Comparison of ENCODE assay signal across 6 fruit fly cellular contexts in genomic region chrX:7703001-7703864, dm6.
TF ChIP-seq lines count a peak whose summit lies in the region.
"Not testable (repeated sequence)": the region's sequence is repeated elsewhere in the genome, so short reads cannot be mapped to it uniquely, and the experiment has no call there.

No protein-coding gene starts in this region.

- TF ChIP-seq CTCF in whole organism, embryonic (GFP tag; optimal IDR thresholded peaks at IDR 0.05; lab: Kevin White, UChicago) = not testable (repeated sequence)

TF ChIP-seq in whole organism, 6 proteins besides CTCF, POLR2A, EP300 and RAD21:
- peak; percentile 77 for TF ChIP-seq pan (optimal IDR thresholded peaks at IDR 0.05; lab: Kevin White, UChicago)
TF ChIP-seq in whole organism: peak in this region for 1; not testable (repeated sequence) for 5.

TF ChIP-seq in whole organism, adult, 20 proteins besides CTCF, POLR2A, EP300 and RAD21:
- TF ChIP-seq CG11617 (GFP tag; optimal IDR thresholded peaks at IDR 0.05; lab: Kevin White, UChicago) = peak; percentile 79
- peak; percentile 96 for TF ChIP-seq bab1 (GFP tag; optimal IDR thresholded peaks at IDR 0.05; lab: Kevin White, UChicago)
- TF ChIP-seq pad (GFP tag; optimal IDR thresholded peaks at IDR 0.05; lab: Kevin White, UChicago) = peak; percentile 75
- peak; percentile 70 for TF ChIP-seq cic (GFP tag; optimal IDR thresholded peaks at IDR 0.05; lab: Kevin White, UChicago)
- peak; percentile 82 for TF ChIP-seq Mnt (GFP tag; optimal IDR thresholded peaks at IDR 0.05; lab: Kevin White, UChicago)
- TF ChIP-seq Hr96 (GFP tag; optimal IDR thresholded peaks at IDR 0.05; lab: Kevin White, UChicago) = peak; percentile 74
- peak; percentile 57 for TF ChIP-seq Crg-1 (GFP tag; optimal IDR thresholded peaks at IDR 0.05; lab: Kevin White, UChicago)
- peak; percentile 75 for TF ChIP-seq CG14711 (tag; optimal IDR thresholded peaks at IDR 0.05; lab: Kevin White, UChicago)
- peak; percentile 63 for TF ChIP-seq CG12768 (GFP tag; optimal IDR thresholded peaks at IDR 0.05; lab: Kevin White, UChicago)
- peak; percentile 3 for TF ChIP-seq Clk (GFP tag; optimal IDR thresholded peaks at IDR 0.05; lab: Kevin White, UChicago)
- peak; percentile 89 for TF ChIP-seq CG7101 (tag; optimal IDR thresholded peaks at IDR 0.05; lab: Kevin White, UChicago)
- TF ChIP-seq CG1620 (GFP tag; optimal IDR thresholded peaks at IDR 0.05; lab: Kevin White, UChicago) = peak; percentile 62
- TF ChIP-seq CG7045 (GFP tag; optimal IDR thresholded peaks at IDR 0.05; lab: Kevin White, UChicago) = peak; percentile 34
- TF ChIP-seq CG33017 (tag; optimal IDR thresholded peaks at IDR 0.05; lab: Kevin White, UChicago) = peak; percentile 61
- peak; percentile 20 for TF ChIP-seq CG5204 (GFP tag; optimal IDR thresholded peaks at IDR 0.05; lab: Kevin White, UChicago)
- peak; percentile 100 for TF ChIP-seq tj (GFP tag; optimal IDR thresholded peaks at IDR 0.05; lab: Kevin White, UChicago)

TF ChIP-seq in whole organism, embryonic, 481 proteins besides CTCF, POLR2A, EP300 and RAD21 (continues in another document):
- TF ChIP-seq Deaf1 (tag; optimal IDR thresholded peaks at IDR 0.05; lab: Kevin White, UChicago) (peak; percentile 42), ci (GFP tag; IDR thresholded peaks at IDR 0.05; lab: Robert Waterston, UW) (peak; percentile 87), Lim3 (GFP tag; IDR thresholded peaks at IDR 0.05; lab: Robert Waterston, UW) (peak; percentile 25; the same call in 1 of the 2 replicates), gce (GFP tag; IDR thresholded peaks at IDR 0.05; lab: Robert Waterston, UW) (peak; percentile 63), sd (tag; optimal IDR thresholded peaks at IDR 0.05; lab: Kevin White, UChicago) (peak; percentile 77), org-1 (GFP tag; optimal IDR thresholded peaks at IDR 0.05; lab: Kevin White, UChicago) (peak; percentile 83), HmgD (GFP tag; optimal IDR thresholded peaks at IDR 0.05; lab: Kevin White, UChicago) (peak; percentile 23), slou (GFP tag; optimal IDR thresholded peaks at IDR 0.05; lab: Kevin White, UChicago) (peak; percentile 81), CG17186 (GFP tag; optimal IDR thresholded peaks at IDR 0.05; lab: Kevin White, UChicago) (peak; percentile 24), CG8290 (GFP tag; optimal IDR thresholded peaks at IDR 0.05; lab: Kevin White, UChicago) (peak; percentile 47), CG8290 (tag; optimal IDR thresholded peaks at IDR 0.05; lab: Kevin White, UChicago) (peak in 1 of 2 experiments; percentile 78), CG13894 (tag; optimal IDR thresholded peaks at IDR 0.05; lab: Kevin White, UChicago) (peak; percentile 86), danr (GFP tag; IDR thresholded peaks at IDR 0.05; lab: Robert Waterston, UW) (peak; percentile 57), pnt (GFP tag; optimal IDR thresholded peaks at IDR 0.05; lab: Kevin White, UChicago) (peak; percentile 93), CG10321 (GFP tag; IDR thresholded peaks at IDR 0.05; lab: Robert Waterston, UW) (peak; percentile 56; the same call in 1 of the 2 replicates), bab2 (GFP tag; optimal IDR thresholded peaks at IDR 0.05; lab: Kevin White, UChicago) (peak; percentile 95), onecut (GFP tag; IDR thresholded peaks at IDR 0.05; lab: Robert Waterston, UW) (peak; percentile 59), mirr (GFP tag; optimal IDR thresholded peaks at IDR 0.05; lab: Kevin White, UChicago) (peak; percentile 88)

TF ChIP-seq in whole organism, prepupa, 60 proteins besides CTCF, POLR2A, EP300 and RAD21 (continues in another document):
- peak; percentile 63 for TF ChIP-seq CG3032 (tag; optimal IDR thresholded peaks at IDR 0.05; lab: Kevin White, UChicago)
- TF ChIP-seq Lpt (GFP tag; optimal IDR thresholded peaks at IDR 0.05; lab: Kevin White, UChicago) = peak; percentile 46
- peak; percentile 85 for TF ChIP-seq Met (GFP tag; optimal IDR thresholded peaks at IDR 0.05; lab: Kevin White, UChicago)
- TF ChIP-seq CG7368 (GFP tag; optimal IDR thresholded peaks at IDR 0.05; lab: Kevin White, UChicago) = peak; percentile 20
- TF ChIP-seq svp (GFP tag; lab: Kevin White, UChicago) = peak; percentile 98
- TF ChIP-seq salr (GFP tag; optimal IDR thresholded peaks at IDR 0.05; lab: Kevin White, UChicago) = peak in 1 of 2 experiments; percentile 28
- peak; percentile 64 for TF ChIP-seq fkh (GFP tag; optimal IDR thresholded peaks at IDR 0.05; lab: Kevin White, UChicago)
- peak; percentile 38 for TF ChIP-seq cyc (GFP tag; optimal IDR thresholded peaks at IDR 0.05; lab: Kevin White, UChicago)
- peak; percentile 75 to 88 for TF ChIP-seq ss (GFP tag; optimal IDR thresholded peaks at IDR 0.05; lab: Kevin White, UChicago)
- TF ChIP-seq esn (GFP tag; optimal IDR thresholded peaks at IDR 0.05; lab: Kevin White, UChicago) = peak; percentile 45
- peak; percentile 20 for TF ChIP-seq Smox (GFP tag; optimal IDR thresholded peaks at IDR 0.05; lab: Kevin White, UChicago)
- peak; percentile 43 for TF ChIP-seq CG1621 (tag; optimal IDR thresholded peaks at IDR 0.05; lab: Kevin White, UChicago)
- TF ChIP-seq pdm3 (GFP tag; optimal IDR thresholded peaks at IDR 0.05; lab: Kevin White, UChicago) = peak; percentile 52
- peak; percentile 38 for TF ChIP-seq CG3919 (GFP tag; optimal IDR thresholded peaks at IDR 0.05; lab: Kevin White, UChicago)
- TF ChIP-seq Blimp-1 (GFP tag; optimal IDR thresholded peaks at IDR 0.05; lab: Kevin White, UChicago) = peak; percentile 38
- TF ChIP-seq Eip93F (GFP tag; optimal IDR thresholded peaks at IDR 0.05; lab: Kevin White, UChicago) = peak; percentile 97
- peak; percentile 63 for TF ChIP-seq CG11294 (GFP tag; IDR thresholded peaks at IDR 0.05; lab: Robert Waterston, UW)
- TF ChIP-seq Sox102F (GFP tag; optimal IDR thresholded peaks at IDR 0.05; lab: Kevin White, UChicago) = peak; percentile 58
- TF ChIP-seq lz (GFP tag; optimal IDR thresholded peaks at IDR 0.05; lab: Kevin White, UChicago) = peak; percentile 24

TF ChIP-seq in whole organism, pupa, 21 proteins besides CTCF, POLR2A, EP300 and RAD21:
- TF ChIP-seq CG8301 (tag; optimal IDR thresholded peaks at IDR 0.05; lab: Kevin White, UChicago) = peak; percentile 77
- peak; percentile 93 for TF ChIP-seq Snoo (tag; optimal IDR thresholded peaks at IDR 0.05; lab: Kevin White, UChicago)
- TF ChIP-seq Ets98B (GFP tag; IDR thresholded peaks at IDR 0.05; lab: Robert Waterston, UW) = peak; percentile 90
- TF ChIP-seq CG14655 (GFP tag; optimal IDR thresholded peaks at IDR 0.05; lab: Kevin White, UChicago) = peak; percentile 73
- TF ChIP-seq CG15710 (tag; optimal IDR thresholded peaks at IDR 0.05; lab: Kevin White, UChicago) = peak; percentile 42
- TF ChIP-seq Pif1A (GFP tag; optimal IDR thresholded peaks at IDR 0.05; lab: Kevin White, UChicago) = peak; percentile 96
- peak; percentile 93 for TF ChIP-seq fd96Ca (GFP tag; IDR thresholded peaks at IDR 0.05; lab: Robert Waterston, UW)
- TF ChIP-seq rn (GFP tag; IDR thresholded peaks at IDR 0.05; lab: Robert Waterston, UW) = peak; percentile 68
- TF ChIP-seq CG10348 (GFP tag; IDR thresholded peaks at IDR 0.05; lab: Robert Waterston, UW) = peak; percentile 70
- TF ChIP-seq gl (tag; optimal IDR thresholded peaks at IDR 0.05; lab: Kevin White, UChicago) = peak; percentile 27
- peak; percentile 96 for TF ChIP-seq Pif1B (GFP tag; optimal IDR thresholded peaks at IDR 0.05; lab: Kevin White, UChicago)
- peak; percentile 37 for TF ChIP-seq CG9948 (tag; optimal IDR thresholded peaks at IDR 0.05; lab: Kevin White, UChicago)
- TF ChIP-seq CG34367 (tag; optimal IDR thresholded peaks at IDR 0.05; lab: Kevin White, UChicago) = peak; percentile 48
- TF ChIP-seq CG4496 (GFP tag; IDR thresholded peaks at IDR 0.05; lab: Robert Waterston, UW) = peak; percentile 90
- peak; percentile 84 for TF ChIP-seq CG12605 (GFP tag; IDR thresholded peaks at IDR 0.05; lab: Robert Waterston, UW)
- TF ChIP-seq CG32121 (GFP tag; IDR thresholded peaks at IDR 0.05; lab: Robert Waterston, UW) = peak; percentile 83
- peak; percentile 52 for TF ChIP-seq CG17806 (tag; optimal IDR thresholded peaks at IDR 0.05; lab: Kevin White, UChicago)
TF ChIP-seq in whole organism, pupa: peak in this region for 17; not testable (repeated sequence) for 4.

TF ChIP-seq in whole organism, wandering third instar larva, 38 proteins besides CTCF, POLR2A, EP300 and RAD21:
- TF ChIP-seq OdsH (GFP tag; optimal IDR thresholded peaks at IDR 0.05; lab: Kevin White, UChicago) (peak; percentile 34), h (GFP tag; optimal IDR thresholded peaks at IDR 0.05; lab: Kevin White, UChicago) (peak; percentile 56), HLH106 (tag; optimal IDR thresholded peaks at IDR 0.05; lab: Kevin White, UChicago) (peak; percentile 59), pan (optimal IDR thresholded peaks at IDR 0.05; lab: Kevin White, UChicago) (peak; percentile 65), foxo (GFP tag; optimal IDR thresholded peaks at IDR 0.05; lab: Kevin White, UChicago) (peak; percentile 72 to 98), psq (GFP tag; optimal IDR thresholded peaks at IDR 0.05; lab: Kevin White, UChicago) (peak; percentile 44), br (GFP tag; optimal IDR thresholded peaks at IDR 0.05; lab: Kevin White, UChicago) (peak; percentile 43), Rel (GFP tag; optimal IDR thresholded peaks at IDR 0.05; lab: Kevin White, UChicago) (peak; percentile 86), Rel (tag; optimal IDR thresholded peaks at IDR 0.05; lab: Kevin White, UChicago) (peak; percentile 49), tai (GFP tag; optimal IDR thresholded peaks at IDR 0.05; lab: Kevin White, UChicago) (peak; percentile 85), ey (GFP tag; optimal IDR thresholded peaks at IDR 0.05; lab: Kevin White, UChicago) (peak; percentile 98), Dfd (GFP tag; optimal IDR thresholded peaks at IDR 0.05; lab: Kevin White, UChicago) (peak; percentile 39), dmrt93B (GFP tag; optimal IDR thresholded peaks at IDR 0.05; lab: Kevin White, UChicago) (peak; percentile 16), CG9705 (GFP tag; optimal IDR thresholded peaks at IDR 0.05; lab: Kevin White, UChicago) (peak; percentile 19), rgr (GFP tag; optimal IDR thresholded peaks at IDR 0.05; lab: Kevin White, UChicago) (peak; percentile 53), CrebA (GFP tag; optimal IDR thresholded peaks at IDR 0.05; lab: Kevin White, UChicago; ENCODE audit: borderline replicate concordance) (peak; percentile 81), sv (GFP tag; optimal IDR thresholded peaks at IDR 0.05; lab: Kevin White, UChicago) (peak; percentile 90), fru (GFP tag; optimal IDR thresholded peaks at IDR 0.05; lab: Kevin White, UChicago) (peak; percentile 98), woc (GFP tag; optimal IDR thresholded peaks at IDR 0.05; lab: Kevin White, UChicago) (peak; percentile 98), Sp1 (GFP tag; optimal IDR thresholded peaks at IDR 0.05; lab: Kevin White, UChicago) (peak; percentile 29)
